Fruit fly (Drosophila melanogaster) S2 (cell line): Measurements from ENCODE around the gene CG14984.

Experiments
- CG8478 ChIP-seq: fragments of >200 bp; optimal IDR thresholded peaks from 2 replicates; lab custom pipeline; 2018
- CTCF ChIP-seq, 2 experiments: fragments of >200 bp; optimal IDR thresholded peaks; 2 replicates each; lab custom pipeline; 2018

- TF ChIP-seq CG8478 (lab: Kevin White, UChicago) (no peak), CTCF (optimal IDR thresholded peaks at IDR 0.05; lab: Kevin White, UChicago) (no peak)
These were observed 3.1 kb downstream of the CG14984 start, which contains the start of gene CG14983 for dm6 chr3L:3949205-3949604.
